Worm (Caenorhabditis elegans): ENCODE results near the gene C54D10.13.

Gene C54D10.13

ce11 chrV:12433717-12434116, 1.6 kb upstream of the C54D10.13 start, which contains the start of gene srh-25:
TSS of gene srh-25 (minus strand) at chrV:12433817.
- no peak for TF ChIP-seq hlh-1 (tag; optimal IDR thresholded peaks at IDR 0.05)
- no peak for TF ChIP-seq zip-8 (tag; optimal IDR thresholded peaks at IDR 0.05)
- no peak for TF ChIP-seq mab-5 (tag; optimal IDR thresholded peaks at IDR 0.05)
- no peak for TF ChIP-seq lsy-2 (tag; optimal IDR thresholded peaks at IDR 0.05)
- TF ChIP-seq ztf-11 (tag; optimal IDR thresholded peaks at IDR 0.05) = no peak
- no peak for TF ChIP-seq nhr-28 (tag; optimal IDR thresholded peaks at IDR 0.05)
- TF ChIP-seq unc-120 (tag; optimal IDR thresholded peaks at IDR 0.05; ENCODE audit: poor library complexity, severe bottlenecking) = no peak
- no peak for TF ChIP-seq elt-1 (tag; optimal IDR thresholded peaks at IDR 0.05; ENCODE audit: borderline replicate concordance, insufficient read depth)
- TF ChIP-seq mep-1 (tag; optimal IDR thresholded peaks at IDR 0.05) = no peak
- no peak for TF ChIP-seq flh-1 (GFP tag; optimal IDR thresholded peaks at IDR 0.05)
- TF ChIP-seq bed-3 (GFP tag; optimal IDR thresholded peaks at IDR 0.05) = no peak
- no peak for TF ChIP-seq M03D4.4 (tag; optimal IDR thresholded peaks at IDR 0.05)

ce11 chrV:12433105-12433504, 1.0 kb upstream of the C54D10.13 start:
- TF ChIP-seq nhr-12 (tag; optimal IDR thresholded peaks at IDR 0.05) (no peak), lsy-2 (tag; optimal IDR thresholded peaks at IDR 0.05) (no peak), unc-62 (GFP tag; optimal IDR thresholded peaks at IDR 0.05) (no peak), M03D4.4 (tag; optimal IDR thresholded peaks at IDR 0.05) (no peak), sem-2 (GFP tag; optimal IDR thresholded peaks at IDR 0.05) (no peak), lin-13 (tag; optimal IDR thresholded peaks at IDR 0.05) (no peak), ham-2 (GFP tag; optimal IDR thresholded peaks at IDR 0.05) (no peak), ceh-43 (GFP tag; optimal IDR thresholded peaks at IDR 0.05) (no peak), sptf-1 (tag; optimal IDR thresholded peaks at IDR 0.05) (no peak), elt-3 (tag; optimal IDR thresholded peaks at IDR 0.05) (no peak), zip-8 (tag; optimal IDR thresholded peaks at IDR 0.05) (no peak), blmp-1 (tag; optimal IDR thresholded peaks at IDR 0.05) (no peak)

ce11 chrV:12429039-12429438, 3.0 kb downstream of the C54D10.13 start, which contains the start of gene C54D10.5:
TSS of gene C54D10.5 (plus strand) at chrV:12429339.
- TF ChIP-seq nhr-76 (tag; optimal IDR thresholded peaks at IDR 0.05) = no peak
- TF ChIP-seq elt-1 (tag; optimal IDR thresholded peaks at IDR 0.05; ENCODE audit: borderline replicate concordance, insufficient read depth) = no peak
- no peak for TF ChIP-seq nhr-12 (tag; optimal IDR thresholded peaks at IDR 0.05)
- no peak for TF ChIP-seq ztf-11 (tag; optimal IDR thresholded peaks at IDR 0.05)
- TF ChIP-seq lin-13 (tag; optimal IDR thresholded peaks at IDR 0.05) = no peak
- no peak for TF ChIP-seq elt-3 (tag; optimal IDR thresholded peaks at IDR 0.05)
- no peak for TF ChIP-seq unc-39 (tag; optimal IDR thresholded peaks at IDR 0.05)
- no peak for TF ChIP-seq mep-1 (tag; optimal IDR thresholded peaks at IDR 0.05)
- TF ChIP-seq nhr-237 (tag; optimal IDR thresholded peaks at IDR 0.05) = no peak
- no peak for TF ChIP-seq ceh-43 (GFP tag; optimal IDR thresholded peaks at IDR 0.05)
- no peak for TF ChIP-seq ceh-83 (GFP tag; optimal IDR thresholded peaks at IDR 0.05)
- TF ChIP-seq blmp-1 (tag; optimal IDR thresholded peaks at IDR 0.05) = no peak

ce11 chrV:12427826-12428225, 4.3 kb downstream of the C54D10.13 start:
- TF ChIP-seq ceh-83 (GFP tag; optimal IDR thresholded peaks at IDR 0.05) (no peak), mls-2 (tag; optimal IDR thresholded peaks at IDR 0.05) (no peak), unc-120 (tag; optimal IDR thresholded peaks at IDR 0.05; ENCODE audit: poor library complexity, severe bottlenecking) (no peak), zip-8 (tag; optimal IDR thresholded peaks at IDR 0.05) (no peak)

- TF ChIP-seq ces-1 (GFP tag; optimal IDR thresholded peaks at IDR 0.05) = peak; percentile 74
- no peak for TF ChIP-seq hlh-1 (tag; optimal IDR thresholded peaks at IDR 0.05)
- no peak for TF ChIP-seq ceh-43 (GFP tag; optimal IDR thresholded peaks at IDR 0.05)
- TF ChIP-seq nhr-237 (tag; optimal IDR thresholded peaks at IDR 0.05) = no peak
These were observed 10.7 kb downstream of the C54D10.13 start for ce11 chrV:12421360-12421759.

ce11 chrV:12420843-12421242, 11.2 kb downstream of the C54D10.13 start, which contains the start of gene C54D10.4:
TSS of gene C54D10.4 (minus strand) at chrV:12420943.
- TF ChIP-seq tbx-8 (GFP tag; optimal IDR thresholded peaks at IDR 0.05) (no peak), M03D4.4 (tag; optimal IDR thresholded peaks at IDR 0.05) (no peak), elt-3 (tag; optimal IDR thresholded peaks at IDR 0.05) (no peak), lin-32 (GFP tag; optimal IDR thresholded peaks at IDR 0.05) (no peak), mls-2 (tag; optimal IDR thresholded peaks at IDR 0.05) (no peak)

Data from whole organism, mixed stage, embryonic.